Fruit fly (Drosophila melanogaster): ENCODE measurements around the gene Spps.

dm6 chr3R:24205234-24205894 lies 21.4 kb downstream of the Spps start:
- TF ChIP-seq kay (GFP tag; ENCODE audit: borderline replicate concordance) (no peak), CG7101 (tag; optimal IDR thresholded peaks at IDR 0.05) (no peak)
